Worm (Caenorhabditis elegans): ENCODE data around the gene cdk-4.

- TF ChIP-seq tra-4 (tag; optimal IDR thresholded peaks at IDR 0.05) (no peak), F13C5.2 (tag; optimal IDR thresholded peaks at IDR 0.05) (no peak), scrt-1 (GFP tag; IDR thresholded peaks at IDR 0.05) (no peak), ceh-13 (GFP tag; optimal IDR thresholded peaks at IDR 0.05) (no peak), hmbx-1 (tag; optimal IDR thresholded peaks at IDR 0.05) (no peak), ceh-36 (tag; optimal IDR thresholded peaks at IDR 0.05) (no peak), ets-7 (tag; optimal IDR thresholded peaks at IDR 0.05) (no peak), tbx-11 (GFP tag; IDR thresholded peaks at IDR 0.05) (no peak), ama-1 (optimal IDR thresholded peaks at IDR 0.05) (no peak), hnd-1 (tag; optimal IDR thresholded peaks at IDR 0.05) (no peak), flt-1 (GFP tag; IDR thresholded peaks at IDR 0.05) (no peak), B0310.2 (tag; optimal IDR thresholded peaks at IDR 0.05) (no peak)
These were observed 14.0 kb upstream of the cdk-4 start, which contains the start of gene acr-12 for ce11 chrX:13532424-13533309.
